Worm (Caenorhabditis elegans) whole organism, L4 larva: Measurements from ENCODE around the gene tmed-13.

ENCODE experiments used
- aly-2 ChIP-seq: sonication (generic microtip); optimal IDR thresholded peaks from 2 replicates; lab custom pipeline; 2018; ENCODE audit warnings: missing biosample characterization, missing genetic modification characterization
- ama-1 ChIP-seq: fragments of 150-350 bp; optimal IDR thresholded peaks from 2 replicates; lab custom pipeline; 2014; ENCODE audit warnings: inconsistent platforms, mixed read lengths
- arid-1 ChIP-seq: fragments of 200-800 bp; sonication (Bioruptor generic); conservative IDR thresholded peaks from 2 replicates; pipeline ENCODE4 v1.3.6; 2022; ENCODE audit warnings: missing genetic modification reagents, missing genetic modification characterization, missing compliant biosample characterization
- ceh-20 ChIP-seq: fragments of 200-800 bp; sonication (Bioruptor generic); IDR thresholded peaks from 2 replicates; pipeline ENCODE4 v1.3.6; 2022; ENCODE audit warnings: missing genetic modification reagents, missing genetic modification characterization, missing compliant biosample characterization
- ceh-32 ChIP-seq: sonication (generic microtip); optimal IDR thresholded peaks from 2 replicates; lab custom pipeline; 2016; ENCODE audit warnings: mild to moderate bottlenecking, missing genetic modification characterization, missing compliant biosample characterization; ENCODE audit not compliant: poor library complexity
- ceh-44 ChIP-seq: fragments of 200-800 bp; sonication (Bioruptor generic); IDR thresholded peaks from 2 replicates; pipeline ENCODE4 v1.3.6; 2022; ENCODE audit warnings: missing genetic modification reagents, missing genetic modification characterization, missing compliant biosample characterization
- ces-1 ChIP-seq: fragments of 150-350 bp; sonication (generic microtip); optimal IDR thresholded peaks from 4 replicates; lab custom pipeline; 2014; ENCODE audit warnings: missing biosample characterization, missing genetic modification reagents, missing genetic modification characterization
- ctbp-1 ChIP-seq: fragments of 200-800 bp; sonication (Bioruptor generic); IDR thresholded peaks from 2 replicates; pipeline ENCODE4 v1.3.6; 2022; ENCODE audit warnings: missing genetic modification reagents, missing genetic modification characterization, missing compliant biosample characterization
- daf-12 ChIP-seq: fragments of 150-350 bp; optimal IDR thresholded peaks from 2 replicates; lab custom pipeline; 2014; ENCODE audit warnings: missing biosample characterization, missing genetic modification reagents, missing genetic modification characterization
- daf-16 ChIP-seq, 3 experiments: sonication (generic microtip); optimal IDR thresholded peaks; 2 replicates each; lab custom pipeline; 2016 to 2017; ENCODE audit warnings: missing genetic modification characterization in 3 of 3, missing genetic modification reagents in 3 of 3, mild to moderate bottlenecking in 2 of 3, missing compliant biosample characterization in 2 of 3, missing biosample characterization in 1 of 3, moderate library complexity in 1 of 3
- dmd-6 ChIP-seq: fragments of 200-800 bp; sonication (Bioruptor generic); IDR thresholded peaks from 2 replicates; pipeline ENCODE4 v1.3.6; 2022; ENCODE audit warnings: missing genetic modification reagents, missing genetic modification characterization, missing compliant biosample characterization
- dmd-9 ChIP-seq: fragments of 200-800 bp; sonication (Bioruptor generic); IDR thresholded peaks from 2 replicates; pipeline ENCODE4 v1.3.6; 2022; ENCODE audit warnings: missing genetic modification reagents, missing genetic modification characterization, missing compliant biosample characterization
- dpl-1 ChIP-seq: fragments of 150-350 bp; optimal IDR thresholded peaks from 2 replicates; lab custom pipeline; 2014; ENCODE audit warnings: missing biosample characterization, missing genetic modification reagents, missing genetic modification characterization
- dve-1 ChIP-seq: sonication (generic microtip); optimal IDR thresholded peaks from 2 replicates; lab custom pipeline; 2017; ENCODE audit warnings: antibody characterized with exemption, mild to moderate bottlenecking, missing genetic modification characterization, missing compliant biosample characterization; ENCODE audit not compliant: insufficient read depth
- egl-43 ChIP-seq: fragments of 200-800 bp; sonication (Bioruptor generic); IDR thresholded peaks from 2 replicates; pipeline ENCODE4 v1.3.6; 2022; ENCODE audit warnings: missing genetic modification reagents, missing genetic modification characterization, missing compliant biosample characterization
- hlh-11 ChIP-seq: fragments of 200-800 bp; sonication (Bioruptor generic); optimal IDR thresholded peaks from 2 replicates; lab custom pipeline; 2018; ENCODE audit warnings: mild to moderate bottlenecking, missing genetic modification characterization, missing compliant biosample characterization
- lin-13 ChIP-seq: fragments of 150-350 bp; optimal IDR thresholded peaks from 2 replicates; lab custom pipeline; 2014; ENCODE audit warnings: missing biosample characterization, missing genetic modification reagents, missing genetic modification characterization
- lin-15B ChIP-seq: fragments of 150-350 bp; sonication (generic microtip); optimal IDR thresholded peaks from 3 replicates; lab custom pipeline; 2014; ENCODE audit warnings: missing biosample characterization, missing genetic modification characterization
- lin-29 ChIP-seq: fragments of 200-800 bp; sonication (Bioruptor generic); IDR thresholded peaks from 2 replicates; pipeline ENCODE4 v1.3.6; 2022; ENCODE audit warnings: missing genetic modification reagents, missing genetic modification characterization, missing compliant biosample characterization
- lin-38 ChIP-seq: fragments of 200-800 bp; sonication (Bioruptor generic); IDR thresholded peaks from 2 replicates; pipeline ENCODE4 v1.3.6; 2022; ENCODE audit warnings: missing genetic modification reagents, missing genetic modification characterization, missing compliant biosample characterization
- lin-39 ChIP-seq: fragments of 150-350 bp; optimal IDR thresholded peaks from 2 replicates; lab custom pipeline; 2014; ENCODE audit warnings: missing biosample characterization, missing genetic modification reagents, missing genetic modification characterization
- lsy-2 ChIP-seq, 2 experiments: fragments of 150-350 bp in 1 of 2; sonication (generic microtip) in 1 of 2; optimal IDR thresholded peaks; 2 replicates each; lab custom pipeline; 2014 to 2017; ENCODE audit warnings: missing biosample characterization in 2 of 2, missing genetic modification characterization in 2 of 2
- madf-5 ChIP-seq, 2 experiments: fragments of 200-800 bp; sonication (Bioruptor generic); IDR thresholded peaks; 2 replicates each; pipeline ENCODE4 v1.3.6; 2022; ENCODE audit warnings: missing compliant biosample characterization in 2 of 2, missing genetic modification characterization in 2 of 2
- madf-9 ChIP-seq: fragments of 200-800 bp; sonication (Bioruptor generic); conservative IDR thresholded peaks from 2 replicates; pipeline ENCODE4 v1.3.6; 2022; ENCODE audit warnings: missing genetic modification reagents, missing genetic modification characterization, missing compliant biosample characterization
- mes-2 ChIP-seq: sonication (generic microtip); optimal IDR thresholded peaks from 2 replicates; lab custom pipeline; 2016; ENCODE audit warnings: missing genotype, mild to moderate bottlenecking, missing genetic modification characterization, missing compliant biosample characterization; ENCODE audit not compliant: poor library complexity, severe bottlenecking
- mxl-3 ChIP-seq: fragments of 200-800 bp; sonication (Bioruptor generic); optimal IDR thresholded peaks from 2 replicates; lab custom pipeline; 2018; ENCODE audit warnings: mild to moderate bottlenecking, missing genetic modification characterization, missing compliant biosample characterization
- nhr-11 ChIP-seq: fragments of 150-350 bp; optimal IDR thresholded peaks from 2 replicates; lab custom pipeline; 2014; ENCODE audit warnings: missing biosample characterization, missing genetic modification characterization
- nhr-237 ChIP-seq: sonication (generic microtip); optimal IDR thresholded peaks from 2 replicates; lab custom pipeline; 2017; ENCODE audit warnings: missing biosample characterization, missing genetic modification characterization
- nhr-25 ChIP-seq: sonication (generic microtip); optimal IDR thresholded peaks from 2 replicates; lab custom pipeline; 2017; ENCODE audit warnings: missing genetic modification characterization, mild to moderate bottlenecking, missing compliant biosample characterization, antibody characterized with exemption, moderate library complexity, borderline replicate concordance; ENCODE audit not compliant: insufficient read depth
- nhr-6 ChIP-seq: fragments of 150-350 bp; optimal IDR thresholded peaks from 2 replicates; lab custom pipeline; 2014; ENCODE audit warnings: missing biosample characterization, missing genetic modification characterization
- nhr-76 ChIP-seq: fragments of 150-350 bp; optimal IDR thresholded peaks from 2 replicates; lab custom pipeline; 2014; ENCODE audit warnings: missing biosample characterization, missing genetic modification characterization
- sdz-12 ChIP-seq: fragments of 200-800 bp; sonication (Bioruptor generic); optimal IDR thresholded peaks from 2 replicates; lab custom pipeline; 2018; ENCODE audit warnings: mild to moderate bottlenecking, missing genetic modification characterization, missing compliant biosample characterization
- spr-1 ChIP-seq: sonication (generic microtip); optimal IDR thresholded peaks from 2 replicates; lab custom pipeline; 2016; ENCODE audit warnings: mild to moderate bottlenecking, missing genetic modification characterization, missing compliant biosample characterization
- zag-1 ChIP-seq: fragments of 150-350 bp; optimal IDR thresholded peaks from 2 replicates; lab custom pipeline; 2014; ENCODE audit warnings: missing biosample characterization, missing genetic modification characterization
- zfp-3 ChIP-seq: fragments of 200-800 bp; sonication (Bioruptor generic); conservative IDR thresholded peaks from 2 replicates; pipeline ENCODE4 v1.3.6; 2022; ENCODE audit warnings: missing genetic modification reagents, missing genetic modification characterization, missing compliant biosample characterization
- zip-11 ChIP-seq: fragments of 200-800 bp; sonication (Bioruptor generic); IDR thresholded peaks from 2 replicates; pipeline ENCODE4 v1.3.6; 2022; ENCODE audit warnings: missing genetic modification characterization, missing compliant biosample characterization
- zip-2 ChIP-seq: fragments of 150-350 bp; optimal IDR thresholded peaks from 2 replicates; lab custom pipeline; 2014; ENCODE audit warnings: missing biosample characterization, missing genetic modification characterization

The tmed-13 gene

DNA sequence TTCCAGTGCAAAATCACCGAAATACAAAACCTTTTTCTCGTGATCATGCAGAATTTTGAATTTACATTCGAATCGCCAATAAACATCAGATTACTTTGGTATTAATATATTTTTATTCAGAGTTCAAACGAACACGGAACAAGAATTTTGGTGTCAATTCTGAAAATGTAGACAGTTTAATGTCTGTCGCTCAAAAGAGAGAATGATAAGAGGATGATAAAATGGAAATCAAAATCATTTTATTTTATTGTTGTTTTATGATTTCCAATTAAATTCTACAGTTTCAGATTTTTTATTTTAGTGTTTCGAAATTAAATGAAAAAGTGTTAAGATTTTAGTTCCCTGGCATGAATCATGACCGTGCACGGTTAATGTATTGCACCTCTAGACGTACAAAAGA, 38.8 kb downstream of the tmed-13 start (continued):
- TF ChIP-seq daf-12 (tag; lab: Kevin White, UChicago) (no peak), hlh-11 (tag; lab: Kevin White, UChicago) (peak; percentile 15), ceh-20 (GFP tag; lab: Robert Waterston, UW) (no peak), nhr-237 (no peak), dpl-1 (GFP tag; lab: Kevin White, UChicago) (no peak), aly-2 (tag; lab: Kevin White, UChicago) (no peak), nhr-76 (tag; lab: Kevin White, UChicago) (no peak), mes-2 (tag; lab: Kevin White, UChicago) (no peak), nhr-6 (tag; lab: Kevin White, UChicago) (no peak), madf-9 (no peak), nhr-11 (tag; lab: Kevin White, UChicago) (no peak), nhr-25 (tag; lab: Kevin White, UChicago) (no peak), spr-1 (tag; lab: Kevin White, UChicago) (no peak), ctbp-1 (GFP tag; lab: Robert Waterston, UW) (no peak), lin-15B (tag; lab: Kevin White, UChicago) (no peak), zip-11 (GFP tag; lab: Robert Waterston, UW) (no peak), arid-1 (GFP tag; lab: Robert Waterston, UW) (no peak), daf-16 (GFP tag; optimal IDR thresholded peaks at IDR 0.05; lab: Kevin White, UChicago) (no peak), daf-16 (tag; optimal IDR thresholded peaks at IDR 0.05; lab: Kevin White, UChicago) (peak; percentile 57), dmd-6 (peak; percentile 68), ceh-32 (tag; lab: Kevin White, UChicago) (no peak), zag-1 (tag; lab: Kevin White, UChicago) (no peak), egl-43 (GFP tag; lab: Robert Waterston, UW) (no peak), madf-5 (GFP tag; IDR thresholded peaks at IDR 0.05; lab: Robert Waterston, UW) (no peak), ceh-44 (GFP tag; lab: Robert Waterston, UW) (no peak), ces-1 (GFP tag; lab: Kevin White, UChicago) (no peak), lsy-2 (tag; optimal IDR thresholded peaks at IDR 0.05; lab: Kevin White, UChicago) (no peak)

ce11 chrIV:6431582-6431981, 39.6 kb downstream of the tmed-13 start, which contains the start of gene acp-7:
acp-7 (minus strand) TSS chrIV:6431682.
- TF ChIP-seq spr-1 (tag; lab: Kevin White, UChicago) (no peak), zip-11 (GFP tag; lab: Robert Waterston, UW) (no peak), mxl-3 (no peak), ceh-32 (tag; lab: Kevin White, UChicago) (no peak), nhr-76 (tag; lab: Kevin White, UChicago) (no peak), lin-38 (GFP tag; lab: Robert Waterston, UW) (no peak), zip-2 (tag; lab: Kevin White, UChicago) (no peak), zag-1 (tag; lab: Kevin White, UChicago) (no peak), dve-1 (tag; lab: Kevin White, UChicago) (no peak), hlh-11 (tag; lab: Kevin White, UChicago) (no peak), lin-39 (tag; lab: Kevin White, UChicago) (no peak), ama-1 (lab: Kevin White, UChicago) (no peak), lin-29 (GFP tag; lab: Robert Waterston, UW) (no peak), dmd-9 (GFP tag; lab: Robert Waterston, UW) (no peak), madf-5 (GFP tag; IDR thresholded peaks at IDR 0.05; lab: Robert Waterston, UW) (no peak), zfp-3 (GFP tag; lab: Robert Waterston, UW) (no peak), sdz-12 (GFP tag; lab: Kevin White, UChicago) (no peak), lin-13 (GFP tag; lab: Kevin White, UChicago) (no peak)
- TF ChIP-seq, all 104 proteins: peak for 0
